Worm (Caenorhabditis elegans) whole organism, midembryonic: ENCODE data around the gene sra-3.

Experiments used
- T22C8.4 ChIP-seq: fragments of 200-800 bp; sonication (Bioruptor generic); IDR thresholded peaks from 2 replicates; pipeline ENCODE4 v1.3.6; 2022; ENCODE audit warnings: missing genetic modification characterization, missing compliant biosample characterization
- cog-1 ChIP-seq: sonication (generic microtip); optimal IDR thresholded peaks from 2 replicates; lab custom pipeline; 2016; ENCODE audit warnings: missing genetic modification characterization, missing compliant biosample characterization
- flt-1 ChIP-seq: fragments of 200-800 bp; sonication (Bioruptor generic); IDR thresholded peaks from 2 replicates; pipeline ENCODE4 v1.3.6; 2022; ENCODE audit warnings: missing genetic modification characterization, missing compliant biosample characterization
- klf-2 ChIP-seq: fragments of 200-800 bp; sonication (Bioruptor generic); conservative IDR thresholded peaks from 2 replicates; pipeline ENCODE4 v1.3.6; 2022; ENCODE audit warnings: missing genetic modification reagents, missing genetic modification characterization, missing compliant biosample characterization
- med-1 ChIP-seq: sonication (generic microtip); optimal IDR thresholded peaks from 2 replicates; lab custom pipeline; 2017; ENCODE audit warnings: missing genetic modification characterization, mild to moderate bottlenecking, missing compliant biosample characterization, antibody characterized with exemption, missing genetic modification reagents; ENCODE audit not compliant: insufficient read depth
- ref-1 ChIP-seq: fragments of 200-800 bp; sonication (Bioruptor generic); conservative IDR thresholded peaks from 2 replicates; pipeline ENCODE4 v1.3.6; 2022; ENCODE audit warnings: missing genetic modification reagents, missing genetic modification characterization, missing compliant biosample characterization
- tab-1 ChIP-seq: fragments of 200-800 bp; sonication (Bioruptor generic); IDR thresholded peaks from 2 replicates; pipeline ENCODE4 v1.3.6; 2022; ENCODE audit warnings: missing genetic modification characterization, missing compliant biosample characterization
- ztf-23 ChIP-seq: fragments of 200-800 bp; sonication (Bioruptor generic); IDR thresholded peaks from 2 replicates; pipeline ENCODE4 v1.3.6; 2022; ENCODE audit warnings: missing genetic modification reagents, missing genetic modification characterization, missing compliant biosample characterization
- ztf-29 ChIP-seq: fragments of 200-800 bp; sonication (Bioruptor generic); IDR thresholded peaks from 2 replicates; pipeline ENCODE4 v1.3.6; 2022; ENCODE audit warnings: missing genetic modification reagents, missing genetic modification characterization, missing compliant biosample characterization

DNA sequence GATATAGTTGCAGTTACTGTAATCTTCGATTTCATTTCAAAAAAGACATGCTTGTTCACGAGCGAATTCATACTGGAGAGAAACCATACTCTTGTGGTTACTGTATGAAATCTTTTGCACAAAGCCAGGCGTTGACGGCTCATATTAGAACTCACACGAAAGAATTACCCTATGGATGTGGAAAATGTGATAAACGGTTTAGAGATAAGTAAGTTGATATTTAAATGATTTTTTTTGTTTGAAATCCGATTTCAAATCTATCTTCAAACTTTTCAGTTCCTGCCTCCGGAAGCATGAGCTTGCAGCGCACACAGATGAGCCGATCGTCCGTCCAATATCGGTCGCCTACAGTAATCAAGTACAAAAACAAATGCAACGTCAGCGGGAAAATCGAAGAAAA, 18.3 kb upstream of the sra-3 start:
- no peak for TF ChIP-seq ztf-23 (GFP tag; lab: Robert Waterston, UW)
- TF ChIP-seq med-1 (GFP tag; lab: Kevin White, UChicago) = no peak
- no peak for TF ChIP-seq tab-1 (GFP tag; lab: Robert Waterston, UW)
- TF ChIP-seq cog-1 (tag; lab: Kevin White, UChicago) = no peak
- TF ChIP-seq flt-1 = no peak
- no peak for TF ChIP-seq T22C8.4 (GFP tag; lab: Robert Waterston, UW)
- TF ChIP-seq ref-1 (GFP tag; lab: Robert Waterston, UW) = no peak
- TF ChIP-seq ztf-29 (GFP tag; lab: Robert Waterston, UW) = no peak
- TF ChIP-seq klf-2 (GFP tag; lab: Robert Waterston, UW) = no peak
